Fruit fly (Drosophila melanogaster) whole organism, pupa: Measurements from ENCODE around the gene dls.

Source experiments
- CG10348 ChIP-seq: fragments of 200-800 bp; sonication (Bioruptor generic); IDR thresholded peaks from 2 replicates; pipeline ENCODE4 v1.3.6; 2022; ENCODE audit warnings: missing biosample characterization, missing genetic modification characterization
- CG12605 ChIP-seq: fragments of 200-800 bp; sonication (Bioruptor generic); IDR thresholded peaks from 2 replicates; pipeline ENCODE4 v1.3.6; 2022; ENCODE audit warnings: missing biosample characterization, missing genetic modification characterization
- CG13204 ChIP-seq: fragments of 200-800 bp; sonication (Bioruptor generic); optimal IDR thresholded peaks from 2 replicates; lab custom pipeline; 2018; ENCODE audit warnings: missing biosample characterization, mild to moderate bottlenecking, missing genetic modification characterization, moderate library complexity
- CG14655 ChIP-seq: fragments of 200-800 bp; sonication (Bioruptor generic); optimal IDR thresholded peaks from 3 replicates; lab custom pipeline; 2017; ENCODE audit warnings: mild to moderate bottlenecking, missing biosample characterization, missing genetic modification reagents, missing genetic modification characterization
- CG15710 ChIP-seq: fragments of 200-800 bp; sonication (Bioruptor generic); optimal IDR thresholded peaks from 2 replicates; lab custom pipeline; 2018; ENCODE audit warnings: missing biosample characterization, mild to moderate bottlenecking, missing genetic modification characterization, moderate library complexity
- CG17806 ChIP-seq: fragments of 200-800 bp; sonication (Bioruptor generic); optimal IDR thresholded peaks from 2 replicates; lab custom pipeline; 2018; ENCODE audit warnings: missing biosample characterization, mild to moderate bottlenecking, missing genetic modification characterization, moderate library complexity
- CG32121 ChIP-seq: fragments of 200-800 bp; sonication (Bioruptor generic); IDR thresholded peaks from 2 replicates; pipeline ENCODE4 v1.3.6; 2022; ENCODE audit warnings: missing biosample characterization, missing genetic modification characterization
- CG34367 ChIP-seq: fragments of 200-800 bp; sonication (Bioruptor generic); optimal IDR thresholded peaks from 2 replicates; lab custom pipeline; 2018; ENCODE audit warnings: missing biosample characterization, mild to moderate bottlenecking, missing genetic modification characterization
- CG4496 ChIP-seq: fragments of 200-800 bp; sonication (Bioruptor generic); IDR thresholded peaks from 3 replicates; pipeline ENCODE4 v1.3.6; 2022; ENCODE audit warnings: missing biosample characterization, missing genetic modification characterization
- CG8159 ChIP-seq: fragments of 200-800 bp; sonication (Bioruptor generic); optimal IDR thresholded peaks from 3 replicates; lab custom pipeline; 2018; ENCODE audit warnings: missing biosample characterization, mild to moderate bottlenecking, missing genetic modification characterization, moderate library complexity
- CG8301 ChIP-seq: fragments of 200-800 bp; sonication (Bioruptor generic); optimal IDR thresholded peaks from 2 replicates; lab custom pipeline; 2018; ENCODE audit warnings: missing biosample characterization, mild to moderate bottlenecking, missing genetic modification characterization
- CG9948 ChIP-seq: fragments of 200-800 bp; sonication (Bioruptor generic); optimal IDR thresholded peaks from 2 replicates; lab custom pipeline; 2018; ENCODE audit warnings: missing biosample characterization, mild to moderate bottlenecking, missing genetic modification characterization, moderate library complexity
- D1 ChIP-seq: fragments of 200-800 bp; sonication (Bioruptor generic); optimal IDR thresholded peaks from 2 replicates; lab custom pipeline; 2018; ENCODE audit warnings: missing biosample characterization, mild to moderate bottlenecking, missing genetic modification characterization, moderate library complexity
- EcR ChIP-seq: fragments of 200-800 bp; sonication (Bioruptor generic); optimal IDR thresholded peaks from 3 replicates; lab custom pipeline; 2019; ENCODE audit warnings: missing biosample characterization, missing genetic modification characterization, mild to moderate bottlenecking, moderate library complexity, missing genetic modification reagents
- Ets98B ChIP-seq: fragments of 200-800 bp; sonication (Bioruptor generic); IDR thresholded peaks from 2 replicates; pipeline ENCODE4 v1.3.6; 2022; ENCODE audit warnings: missing biosample characterization, missing genetic modification characterization
- Pif1A ChIP-seq: fragments of 200-800 bp; sonication (Bioruptor generic); optimal IDR thresholded peaks from 3 replicates; lab custom pipeline; 2016; ENCODE audit warnings: missing biosample characterization, missing genetic modification characterization
- Pif1B ChIP-seq: fragments of 200-800 bp; sonication (Bioruptor generic); optimal IDR thresholded peaks from 3 replicates; lab custom pipeline; 2016; ENCODE audit warnings: missing biosample characterization, missing genetic modification characterization
- Snoo ChIP-seq: fragments of 200-800 bp; sonication (Bioruptor generic); optimal IDR thresholded peaks from 3 replicates; lab custom pipeline; 2017; ENCODE audit warnings: missing biosample characterization, mild to moderate bottlenecking, missing genetic modification characterization, inconsistent platforms
- fd96Ca ChIP-seq: fragments of 200-800 bp; sonication (Bioruptor generic); IDR thresholded peaks from 3 replicates; pipeline ENCODE4 v1.3.6; 2022; ENCODE audit warnings: missing biosample characterization, missing genetic modification characterization
- gl ChIP-seq: fragments of 200-800 bp; sonication (Bioruptor generic); optimal IDR thresholded peaks from 2 replicates; lab custom pipeline; 2018; ENCODE audit warnings: missing biosample characterization, mild to moderate bottlenecking, missing genetic modification characterization
- rn ChIP-seq: fragments of 200-800 bp; sonication (Bioruptor generic); IDR thresholded peaks from 2 replicates; pipeline ENCODE4 v1.3.6; 2022; ENCODE audit warnings: missing biosample characterization, missing genetic modification characterization

The dls gene

dm6 chr3L:16161131-16161530 is 40.0 kb upstream of the dls start:
- TF ChIP-seq CG8159 (tag; lab: Kevin White, UChicago) (no peak), Ets98B (GFP tag; lab: Robert Waterston, UW) (no peak), Snoo (tag; lab: Kevin White, UChicago) (no peak), EcR (GFP tag; lab: Kevin White, UChicago) (peak; percentile 40), CG10348 (no peak)

dm6 chr3L:16161847-16162556 is 39.1 kb upstream of the dls start:
- TF ChIP-seq fd96Ca (GFP tag; lab: Robert Waterston, UW) (peak; percentile 52), CG8301 (peak; percentile 88), CG4496 (GFP tag; lab: Robert Waterston, UW) (peak; percentile 65), CG12605 (GFP tag; lab: Robert Waterston, UW) (peak; percentile 48; the same call in 1 of the 2 replicates), D1 (tag; lab: Kevin White, UChicago) (no peak), CG17806 (peak; percentile 64), CG10348 (0 out of 2 replicates have a peak, but pooled peaks have one; percentile 10), gl (tag; lab: Kevin White, UChicago) (no peak), EcR (GFP tag; lab: Kevin White, UChicago) (peak; percentile 95), CG15710 (peak; percentile 75), CG9948 (tag; lab: Kevin White, UChicago) (peak; percentile 66), CG14655 (GFP tag; lab: Kevin White, UChicago) (peak; percentile 90), CG8159 (tag; lab: Kevin White, UChicago) (peak; percentile 72), rn (no peak), Snoo (tag; lab: Kevin White, UChicago) (peak; percentile 18), CG32121 (GFP tag; lab: Robert Waterston, UW) (peak; percentile 39; the same call in 1 of the 2 replicates), Pif1A (peak; percentile 82), CG13204 (GFP tag; lab: Kevin White, UChicago) (no peak), CG34367 (tag; lab: Kevin White, UChicago) (peak; percentile 63), Pif1B (GFP tag; lab: Kevin White, UChicago) (peak; percentile 61), Ets98B (GFP tag; lab: Robert Waterston, UW) (peak; percentile 74)
- TF ChIP-seq, all 21 proteins: peak for 17

dm6 chr3L:16164150-16165039 is 36.7 kb upstream of the dls start, which contains the start of gene CG5151:
Gene CG5151 (minus strand): TSS chr3L:16164701.
- 0 out of 3 replicates have a peak, but pooled peaks have one; percentile 10 for TF ChIP-seq fd96Ca (GFP tag; lab: Robert Waterston, UW)
- TF ChIP-seq CG8159 (tag; lab: Kevin White, UChicago) = peak; percentile 40
- TF ChIP-seq CG4496 (GFP tag; lab: Robert Waterston, UW) = peak; percentile 57; the same call in 2 of the 3 replicates
- no peak for TF ChIP-seq CG32121 (GFP tag; lab: Robert Waterston, UW)
- peak; percentile 44 for TF ChIP-seq gl (tag; lab: Kevin White, UChicago)
- TF ChIP-seq Snoo (tag; lab: Kevin White, UChicago) = peak; percentile 36
- TF ChIP-seq CG8301 = peak; percentile 32
- peak; percentile 58 for TF ChIP-seq Pif1A
- TF ChIP-seq CG10348 = no peak
- peak; percentile 70 for TF ChIP-seq CG12605 (GFP tag; lab: Robert Waterston, UW)
- peak; percentile 65 for TF ChIP-seq EcR (GFP tag; lab: Kevin White, UChicago)
- TF ChIP-seq rn = no peak
- peak; percentile 62 for TF ChIP-seq CG14655 (GFP tag; lab: Kevin White, UChicago)
- peak; percentile 23 for TF ChIP-seq CG15710
- peak; percentile 0 for TF ChIP-seq CG17806
- peak; percentile 27 for TF ChIP-seq CG34367 (tag; lab: Kevin White, UChicago)
- TF ChIP-seq Pif1B (GFP tag; lab: Kevin White, UChicago) = peak; percentile 56
- no peak for TF ChIP-seq CG9948 (tag; lab: Kevin White, UChicago)
- no peak for TF ChIP-seq D1 (tag; lab: Kevin White, UChicago)
- peak; percentile 66 for TF ChIP-seq CG13204 (GFP tag; lab: Kevin White, UChicago)
- peak; percentile 63 for TF ChIP-seq Ets98B (GFP tag; lab: Robert Waterston, UW)

- TF ChIP-seq CG4496 (GFP tag; lab: Robert Waterston, UW) (0 out of 3 replicates have a peak, but pooled peaks have one; percentile 33), CG8301 (no peak), Pif1A (no peak), CG13204 (GFP tag; lab: Kevin White, UChicago) (no peak), CG10348 (no peak), CG34367 (tag; lab: Kevin White, UChicago) (no peak), CG15710 (no peak), CG32121 (GFP tag; lab: Robert Waterston, UW) (0 out of 2 replicates have a peak, but pooled peaks have one; percentile 33), CG14655 (GFP tag; lab: Kevin White, UChicago) (no peak), EcR (GFP tag; lab: Kevin White, UChicago) (no peak), D1 (tag; lab: Kevin White, UChicago) (no peak), CG8159 (tag; lab: Kevin White, UChicago) (no peak), CG12605 (GFP tag; lab: Robert Waterston, UW) (no peak), Snoo (tag; lab: Kevin White, UChicago) (peak; percentile 86), fd96Ca (GFP tag; lab: Robert Waterston, UW) (no peak; the same call in 2 of the 3 replicates)
Measured at dm6 chr3L:16165356-16166168, 35.6 kb upstream of the dls start.
